Fruit fly (Drosophila melanogaster) whole organism, embryonic: ENCODE results near the gene Kyat.

Experiments
- B-H1 ChIP-seq: fragments of 200-800 bp; sonication (Bioruptor generic); IDR thresholded peaks from 3 replicates; pipeline ENCODE4 v1.3.6; 2022; ENCODE audit warnings: missing biosample characterization, missing genetic modification characterization
- Blimp-1 ChIP-seq: fragments of 200-800 bp; sonication (Bioruptor generic); optimal IDR thresholded peaks from 3 replicates; lab custom pipeline; 2018; ENCODE audit warnings: missing biosample characterization, missing genetic modification characterization, mild to moderate bottlenecking, moderate library complexity, missing genetic modification reagents
- C15 ChIP-seq: fragments of 200-800 bp; sonication (Bioruptor generic); IDR thresholded peaks from 3 replicates; pipeline ENCODE4 v1.3.6; 2022; ENCODE audit warnings: missing biosample characterization, missing genetic modification characterization
- CG10209 ChIP-seq: fragments of 200-800 bp; sonication (Bioruptor generic); optimal IDR thresholded peaks from 3 replicates; lab custom pipeline; 2017; ENCODE audit warnings: missing biosample characterization, mild to moderate bottlenecking, missing genetic modification characterization, missing genetic modification reagents
- CG11398 ChIP-seq: fragments of 200-800 bp; sonication (Bioruptor generic); optimal IDR thresholded peaks from 2 replicates; lab custom pipeline; 2016; ENCODE audit warnings: missing biosample characterization, missing genetic modification characterization
- CG13624 ChIP-seq: fragments of 200-800 bp; sonication (Bioruptor generic); optimal IDR thresholded peaks from 2 replicates; lab custom pipeline; 2016; ENCODE audit warnings: missing biosample characterization, missing genetic modification characterization
- CG14050 ChIP-seq: fragments of 200-800 bp; sonication (Bioruptor generic); IDR thresholded peaks from 3 replicates; pipeline ENCODE4 v1.3.6; 2022; ENCODE audit warnings: missing biosample characterization, missing genetic modification characterization
- CG14860 ChIP-seq: fragments of 200-800 bp; sonication (Bioruptor generic); IDR thresholded peaks from 3 replicates; pipeline ENCODE4 v1.3.6; 2022; ENCODE audit warnings: missing biosample characterization, missing genetic modification characterization; ENCODE audit not compliant: partially characterized antibody
- CG1603 ChIP-seq: fragments of 200-800 bp; sonication (Bioruptor generic); optimal IDR thresholded peaks from 2 replicates; lab custom pipeline; 2019; ENCODE audit warnings: missing biosample characterization, mild to moderate bottlenecking, missing genetic modification characterization, moderate library complexity
- CG1792 ChIP-seq: fragments of 200-800 bp; sonication (Bioruptor generic); optimal IDR thresholded peaks from 2 replicates; lab custom pipeline; 2016; ENCODE audit warnings: missing biosample characterization, missing genetic modification characterization
- CG2199 ChIP-seq: fragments of 200-800 bp; sonication (Bioruptor generic); IDR thresholded peaks from 3 replicates; pipeline ENCODE4 v1.3.6; 2022; ENCODE audit warnings: missing biosample characterization, missing genetic modification characterization
- CG33213 ChIP-seq: fragments of 200-800 bp; sonication (Bioruptor generic); optimal IDR thresholded peaks from 3 replicates; lab custom pipeline; 2016; ENCODE audit warnings: missing biosample characterization, missing genetic modification characterization
- CG3726 ChIP-seq: fragments of 200-800 bp; sonication (Bioruptor generic); IDR thresholded peaks from 3 replicates; pipeline ENCODE4, ENCODE4 v1.3.6; 2022; ENCODE audit warnings: missing biosample characterization, missing genetic modification characterization
- CG43689 ChIP-seq: fragments of 200-800 bp; sonication (Bioruptor generic); IDR thresholded peaks from 2 replicates; pipeline ENCODE4 v1.3.6; 2022; ENCODE audit warnings: missing biosample characterization, missing genetic modification characterization
- CG6175 ChIP-seq: fragments of 200-800 bp; sonication (Bioruptor generic); IDR thresholded peaks from 3 replicates; pipeline ENCODE4 v1.3.6; 2022; ENCODE audit warnings: missing biosample characterization, missing genetic modification characterization
- CG8924 ChIP-seq: fragments of 200-800 bp; optimal IDR thresholded peaks from 3 replicates; lab custom pipeline; 2019; ENCODE audit warnings: missing biosample characterization, mild to moderate bottlenecking, missing genetic modification characterization, moderate library complexity
- CG9727 ChIP-seq: fragments of 200-800 bp; sonication (Bioruptor generic); optimal IDR thresholded peaks from 3 replicates; lab custom pipeline; 2017; ENCODE audit warnings: missing biosample characterization, mild to moderate bottlenecking, missing genetic modification characterization
- Deaf1 ChIP-seq: fragments of 200-800 bp; optimal IDR thresholded peaks from 3 replicates; lab custom pipeline; 2019; ENCODE audit warnings: missing biosample characterization, mild to moderate bottlenecking, missing genetic modification characterization, moderate library complexity
- Dref ChIP-seq: fragments of 200-800 bp; sonication (Bioruptor generic); IDR thresholded peaks from 2 replicates; pipeline ENCODE4 v1.3.6; 2022; ENCODE audit warnings: missing biosample characterization, missing genetic modification characterization
- E2f1 ChIP-seq: fragments of 200-800 bp; sonication (Bioruptor generic); IDR thresholded peaks from 2 replicates; pipeline ENCODE4 v1.3.6; 2022; ENCODE audit warnings: missing biosample characterization, missing genetic modification characterization
- Ets65A ChIP-seq: fragments of 200-800 bp; sonication (Bioruptor generic); peaks from one replicate; lab custom pipeline; 2016; ENCODE audit warnings: missing biosample characterization, missing genetic modification characterization
- HHEX ChIP-seq: fragments of 200-800 bp; sonication (Bioruptor generic); optimal IDR thresholded peaks from 3 replicates; lab custom pipeline; 2017; ENCODE audit warnings: missing biosample characterization, mild to moderate bottlenecking, missing genetic modification characterization, missing genetic modification reagents
- HLHmδ ChIP-seq: fragments of 200-800 bp; sonication (Bioruptor generic); optimal IDR thresholded peaks from 2 replicates; lab custom pipeline; 2018; ENCODE audit warnings: missing biosample characterization, mild to moderate bottlenecking, missing genetic modification characterization, moderate library complexity
- Hr51 ChIP-seq, 2 experiments: fragments of 200-800 bp; sonication (Bioruptor generic); optimal IDR thresholded peaks; 2 replicates in 1 of 2; 3 replicates in 1 of 2; lab custom pipeline; 2016 to 2018; ENCODE audit warnings: missing biosample characterization in 2 of 2, missing genetic modification characterization in 2 of 2, mild to moderate bottlenecking in 1 of 2, moderate library complexity in 1 of 2
- Hr78 ChIP-seq, 2 experiments: fragments of 200-800 bp in 1 of 2; fragments of >200 bp in 1 of 2; sonication (Bioruptor generic) in 1 of 2; optimal IDR thresholded peaks; 2 replicates each; lab custom pipeline; 2017 to 2019; ENCODE audit warnings: missing biosample characterization in 2 of 2, missing genetic modification characterization in 2 of 2, mild to moderate bottlenecking in 1 of 2, moderate library complexity in 1 of 2
- MESR4 ChIP-seq: fragments of 200-800 bp; sonication (Bioruptor generic); optimal IDR thresholded peaks from 2 replicates; lab custom pipeline; 2018; ENCODE audit warnings: missing biosample characterization, mild to moderate bottlenecking, missing genetic modification characterization, moderate library complexity
- MTF-1 ChIP-seq: fragments of 200-800 bp; sonication (Bioruptor generic); optimal IDR thresholded peaks from 2 replicates; lab custom pipeline; 2018; ENCODE audit warnings: missing biosample characterization, mild to moderate bottlenecking, missing genetic modification characterization, borderline replicate concordance
- Mad ChIP-seq: fragments of 200-800 bp; sonication (Bioruptor generic); optimal IDR thresholded peaks from 2 replicates; lab custom pipeline; 2016; ENCODE audit warnings: missing biosample characterization, missing genetic modification characterization
- Meics ChIP-seq: fragments of 200-800 bp; sonication (Bioruptor generic); optimal IDR thresholded peaks from 2 replicates; lab custom pipeline; 2017; ENCODE audit warnings: missing biosample characterization, mild to moderate bottlenecking, missing genetic modification characterization
- Myb ChIP-seq: fragments of 200-800 bp; sonication (Bioruptor generic); optimal IDR thresholded peaks from 2 replicates; lab custom pipeline; 2016; ENCODE audit warnings: missing biosample characterization, missing genetic modification characterization
- NC2β ChIP-seq: fragments of 200-800 bp; sonication (Bioruptor generic); optimal IDR thresholded peaks from 2 replicates; lab custom pipeline; 2016; ENCODE audit warnings: missing biosample characterization, missing genetic modification characterization
- NK7.1 ChIP-seq: fragments of 200-800 bp; sonication (Bioruptor generic); optimal IDR thresholded peaks from 3 replicates; lab custom pipeline; 2016; ENCODE audit warnings: missing biosample characterization, missing genetic modification characterization
- Neu2 ChIP-seq: fragments of 200-800 bp; sonication (Bioruptor generic); optimal IDR thresholded peaks from 3 replicates; lab custom pipeline; 2016; ENCODE audit warnings: missing biosample characterization, missing genetic modification characterization, borderline replicate concordance
- Nf-YA ChIP-seq: fragments of 200-800 bp; sonication (Bioruptor generic); IDR thresholded peaks from 2 replicates; pipeline ENCODE4 v1.3.6; 2022; ENCODE audit warnings: missing biosample characterization, missing genetic modification characterization
- Pdp1 ChIP-seq, 2 experiments: fragments of 200-800 bp; sonication (Bioruptor generic); optimal IDR thresholded peaks; 3 replicates each; lab custom pipeline; 2016; ENCODE audit warnings: missing biosample characterization in 2 of 2, missing genetic modification characterization in 2 of 2, mild to moderate bottlenecking in 1 of 2, moderate library complexity in 1 of 2
- Scr ChIP-seq: fragments of 200-800 bp; sonication (Bioruptor generic); IDR thresholded peaks from 2 replicates; pipeline ENCODE4 v1.3.6; 2022; ENCODE audit warnings: missing biosample characterization, missing genetic modification characterization; ENCODE audit not compliant: partially characterized antibody
- Xbp1 ChIP-seq: fragments of 200-800 bp; sonication (Bioruptor generic); optimal IDR thresholded peaks from 3 replicates; lab custom pipeline; 2016; ENCODE audit warnings: missing biosample characterization, mild to moderate bottlenecking, missing genetic modification characterization
- btn ChIP-seq: fragments of 200-800 bp; sonication (Bioruptor generic); optimal IDR thresholded peaks from 2 replicates; lab custom pipeline; 2016; ENCODE audit warnings: missing biosample characterization, missing genetic modification characterization
- crol ChIP-seq: fragments of 200-800 bp; sonication (Bioruptor generic); IDR thresholded peaks from 2 replicates; pipeline ENCODE4 v1.3.6; 2022; ENCODE audit warnings: missing biosample characterization, missing genetic modification characterization
- inv ChIP-seq: fragments of 200-800 bp; sonication (Bioruptor generic); IDR thresholded peaks from 2 replicates; pipeline ENCODE4 v1.3.6; 2022; ENCODE audit warnings: missing biosample characterization, missing genetic modification characterization; ENCODE audit not compliant: partially characterized antibody
- jigr1 ChIP-seq: fragments of 200-800 bp; sonication (Bioruptor generic); IDR thresholded peaks from 3 replicates; pipeline ENCODE4 v1.3.6; 2022; ENCODE audit warnings: missing biosample characterization, missing genetic modification characterization
- ken ChIP-seq: fragments of 200-800 bp; sonication (Bioruptor generic); IDR thresholded peaks from 3 replicates; pipeline ENCODE4 v1.3.6; 2022; ENCODE audit warnings: missing biosample characterization, missing genetic modification characterization
- mam ChIP-seq: fragments of 200-800 bp; sonication (Bioruptor generic); optimal IDR thresholded peaks from 3 replicates; lab custom pipeline; 2016; ENCODE audit warnings: missing biosample characterization, missing genetic modification characterization
- nom ChIP-seq: fragments of 200-800 bp; sonication (Bioruptor generic); optimal IDR thresholded peaks from 2 replicates; lab custom pipeline; 2017; ENCODE audit warnings: missing biosample characterization, missing genetic modification characterization, mild to moderate bottlenecking, moderate library complexity, missing genetic modification reagents
- pfk ChIP-seq: fragments of 200-800 bp; sonication (Bioruptor generic); optimal IDR thresholded peaks from 2 replicates; lab custom pipeline; 2018; ENCODE audit warnings: missing biosample characterization, mild to moderate bottlenecking, missing genetic modification characterization, moderate library complexity
- psq ChIP-seq: fragments of 200-800 bp; sonication (Bioruptor generic); optimal IDR thresholded peaks from 2 replicates; lab custom pipeline; 2017; ENCODE audit warnings: missing biosample characterization, missing genetic modification characterization
- tap ChIP-seq: fragments of 200-800 bp; optimal IDR thresholded peaks from 3 replicates; lab custom pipeline; 2019; ENCODE audit warnings: missing biosample characterization, mild to moderate bottlenecking, missing genetic modification characterization, moderate library complexity
- toy ChIP-seq: fragments of 200-800 bp; sonication (Bioruptor generic); IDR thresholded peaks from 2 replicates; pipeline ENCODE4 v1.3.6; 2022; ENCODE audit warnings: missing biosample characterization, missing genetic modification characterization
- vvl ChIP-seq: fragments of 200-800 bp; sonication (Bioruptor generic); IDR thresholded peaks from 2 replicates; pipeline ENCODE4 v1.3.6; 2022; ENCODE audit warnings: missing biosample characterization, missing genetic modification characterization
- wek ChIP-seq: fragments of 200-800 bp; sonication (Bioruptor generic); optimal IDR thresholded peaks from 3 replicates; lab custom pipeline; 2018; ENCODE audit warnings: missing biosample characterization, mild to moderate bottlenecking, missing genetic modification characterization, moderate library complexity

Gene Kyat

dm6 chr3R:11773325-11773998 lies 48.8 kb downstream of the Kyat start (continued):
- TF ChIP-seq nom (GFP tag; lab: Kevin White, UChicago), result no peak
- no peak for TF ChIP-seq Hr51 (GFP tag; optimal IDR thresholded peaks at IDR 0.05; lab: Kevin White, UChicago)
- no peak for TF ChIP-seq Scr (GFP tag; lab: Robert Waterston, UW)
- no peak for TF ChIP-seq MESR4 (GFP tag; lab: Kevin White, UChicago)
- TF ChIP-seq vvl (GFP tag; lab: Robert Waterston, UW), result no peak
- TF ChIP-seq CG8924 (tag; lab: Kevin White, UChicago), result no peak
- TF ChIP-seq Meics, result no peak
- TF ChIP-seq jigr1 (GFP tag; lab: Robert Waterston, UW), result no peak
- TF ChIP-seq Ets65A (GFP tag; lab: Kevin White, UChicago), result no peak
- TF ChIP-seq HHEX (GFP tag; lab: Kevin White, UChicago), result no peak
- no peak for TF ChIP-seq CG3726 (GFP tag; lab: Robert Waterston, UW)
- TF ChIP-seq pfk, result peak; percentile 97
- no peak for TF ChIP-seq E2f1
- TF ChIP-seq NK7.1, result no peak
- TF ChIP-seq Dref (GFP tag; lab: Robert Waterston, UW), result no peak
- TF ChIP-seq Blimp-1, result peak; percentile 96
- no peak for TF ChIP-seq Myb
- peak; percentile 9 for TF ChIP-seq CG1603 (tag; lab: Kevin White, UChicago)
- no peak for TF ChIP-seq NC2β (GFP tag; lab: Kevin White, UChicago)
- no peak for TF ChIP-seq inv (GFP tag; lab: Robert Waterston, UW)
- TF ChIP-seq Pdp1 (GFP tag; optimal IDR thresholded peaks at IDR 0.05; lab: Kevin White, UChicago), result no peak
- no peak for TF ChIP-seq tap (tag; lab: Kevin White, UChicago)
- no peak for TF ChIP-seq CG11398 (GFP tag; lab: Kevin White, UChicago)
- TF ChIP-seq MTF-1 (GFP tag; lab: Kevin White, UChicago), result no peak
- peak; percentile 94 for TF ChIP-seq CG2199
- no peak for TF ChIP-seq CG9727 (GFP tag; lab: Kevin White, UChicago)
- no peak for TF ChIP-seq CG10209 (GFP tag; lab: Kevin White, UChicago)
- TF ChIP-seq CG14050 (GFP tag; lab: Robert Waterston, UW), result no peak
- TF ChIP-seq btn (GFP tag; lab: Kevin White, UChicago), result no peak
- no peak for TF ChIP-seq CG6175 (GFP tag; lab: Robert Waterston, UW)
- TF ChIP-seq Nf-YA (GFP tag; lab: Robert Waterston, UW), result no peak
- TF ChIP-seq C15, result no peak
- no peak for TF ChIP-seq CG14860 (GFP tag; lab: Robert Waterston, UW)
- TF ChIP-seq crol (GFP tag; lab: Robert Waterston, UW), result peak; percentile 70
- no peak for TF ChIP-seq Xbp1 (GFP tag; lab: Kevin White, UChicago)
- no peak for TF ChIP-seq B-H1 (GFP tag; lab: Robert Waterston, UW)
- TF ChIP-seq wek, result peak; percentile 47
- TF ChIP-seq CG43689 (GFP tag; lab: Robert Waterston, UW), result no peak
- TF ChIP-seq mam (GFP tag; lab: Kevin White, UChicago), result no peak
- TF ChIP-seq ken (GFP tag; lab: Robert Waterston, UW), result no peak
- peak; percentile 61 for TF ChIP-seq Deaf1 (tag; lab: Kevin White, UChicago)
- no peak for TF ChIP-seq toy (GFP tag; lab: Robert Waterston, UW)
- no peak for TF ChIP-seq psq (GFP tag; lab: Kevin White, UChicago)
- TF ChIP-seq HLHmδ, result peak; percentile 34
- TF ChIP-seq CG13624 (GFP tag; lab: Kevin White, UChicago), result no peak
- no peak for TF ChIP-seq Neu2 (GFP tag; lab: Kevin White, UChicago)
- TF ChIP-seq CG1792 (GFP tag; lab: Kevin White, UChicago), result no peak
- TF ChIP-seq Mad (GFP tag; lab: Kevin White, UChicago), result no peak
- no peak for TF ChIP-seq Hr78 (GFP tag; optimal IDR thresholded peaks at IDR 0.05; lab: Kevin White, UChicago)
- no peak for TF ChIP-seq CG33213 (GFP tag; lab: Kevin White, UChicago)
